Worm (Caenorhabditis elegans) whole organism, L1 larva: ENCODE measurements around the gene K07C5.13.
A peak's percentile ranks its signal among the peaks of the same experiment; 100 is the strongest.

Source experiments
- C04F5.9 ChIP-seq: sonication (generic microtip); optimal IDR thresholded peaks from 2 replicates; lab custom pipeline; 2016; ENCODE audit warnings: missing genetic modification characterization, missing compliant biosample characterization
- C16A3.4 ChIP-seq: fragments of 150-350 bp; optimal IDR thresholded peaks from 2 replicates; lab custom pipeline; 2014; ENCODE audit warnings: missing biosample characterization, missing genetic modification characterization
- C34B4.2 ChIP-seq: sonication (generic microtip); optimal IDR thresholded peaks from 2 replicates; lab custom pipeline; 2017; ENCODE audit warnings: mild to moderate bottlenecking, missing genetic modification characterization, missing compliant biosample characterization
- alr-1 ChIP-seq: fragments of 200-800 bp; sonication (Bioruptor generic); optimal IDR thresholded peaks from 2 replicates; lab custom pipeline; 2018; ENCODE audit warnings: borderline replicate concordance, mild to moderate bottlenecking, missing genetic modification characterization, missing compliant biosample characterization
- aly-2 ChIP-seq: fragments of 150-350 bp; optimal IDR thresholded peaks from 2 replicates; lab custom pipeline; 2014; ENCODE audit warnings: missing biosample characterization, missing genetic modification characterization
- blmp-1 ChIP-seq: fragments of 150-350 bp; optimal IDR thresholded peaks from 2 replicates; lab custom pipeline; 2014; ENCODE audit warnings: missing biosample characterization, missing genetic modification characterization
- ceh-63 ChIP-seq: fragments of 200-800 bp; sonication (Bioruptor generic); optimal IDR thresholded peaks from 2 replicates; lab custom pipeline; 2018; ENCODE audit warnings: mild to moderate bottlenecking, missing genetic modification characterization, missing compliant biosample characterization
- ceh-8 ChIP-seq: fragments of 200-800 bp; sonication (Bioruptor generic); optimal IDR thresholded peaks from 2 replicates; lab custom pipeline; 2018; ENCODE audit warnings: mild to moderate bottlenecking, missing genetic modification characterization, moderate library complexity, missing compliant biosample characterization
- ceh-88 ChIP-seq: fragments of 200-800 bp; sonication (Bioruptor generic); IDR thresholded peaks from 2 replicates; pipeline ENCODE4 v1.3.6; 2022; ENCODE audit warnings: missing genetic modification characterization, missing compliant biosample characterization
- dpl-1 ChIP-seq, 3 experiments: fragments of 150-350 bp in 2 of 3; sonication (generic microtip) in 1 of 3; optimal IDR thresholded peaks; 2 replicates each; lab custom pipeline; 2014 to 2017; ENCODE audit warnings: missing biosample characterization in 3 of 3, missing genetic modification characterization in 3 of 3, missing genetic modification reagents in 3 of 3
- efl-1 ChIP-seq, 4 experiments: fragments of 150-350 bp; optimal IDR thresholded peaks in 3 of 4; peaks in 1 of 4; 1 replicate in 1 of 4; 2 replicates in 3 of 4; lab custom pipeline; 2014; ENCODE audit warnings: missing biosample characterization in 2 of 4, missing genetic modification characterization in 2 of 4, missing genetic modification reagents in 2 of 4
- egl-13 ChIP-seq: sonication (generic microtip); optimal IDR thresholded peaks from 2 replicates; lab custom pipeline; 2016; ENCODE audit warnings: missing genotype, missing genetic modification reagents, missing genetic modification characterization, missing compliant biosample characterization
- egl-27 ChIP-seq, 2 experiments: fragments of 150-350 bp in 1 of 2; sonication (generic microtip); optimal IDR thresholded peaks; 3 replicates each; lab custom pipeline; 2017 to 2018; ENCODE audit warnings: missing biosample characterization in 2 of 2, missing genetic modification characterization in 2 of 2, missing genetic modification reagents in 2 of 2
- elt-3 ChIP-seq, 6 experiments: fragments of 150-350 bp in 1 of 6; sonication (generic microtip); optimal IDR thresholded peaks; 2 replicates each; lab custom pipeline; 2017 to 2018; ENCODE audit warnings: missing biosample characterization in 6 of 6, missing genetic modification characterization in 6 of 6, inconsistent platforms in 1 of 6
- ets-5 ChIP-seq: fragments of 200-800 bp; sonication (Bioruptor generic); IDR thresholded peaks from 2 replicates; pipeline ENCODE4 v1.3.6; 2022; ENCODE audit warnings: missing genetic modification characterization, missing compliant biosample characterization
- fkh-8 ChIP-seq: sonication (generic microtip); optimal IDR thresholded peaks from 2 replicates; lab custom pipeline; 2016; ENCODE audit warnings: mild to moderate bottlenecking, missing genetic modification characterization, missing compliant biosample characterization
- hpl-2 ChIP-seq: fragments of 150-350 bp; optimal IDR thresholded peaks from 2 replicates; lab custom pipeline; 2014; ENCODE audit warnings: missing biosample characterization, missing genetic modification reagents, missing genetic modification characterization
- isw-1 ChIP-seq: fragments of 200-800 bp; sonication (Bioruptor generic); IDR thresholded peaks from 2 replicates; pipeline ENCODE4 v1.3.6; 2022; ENCODE audit warnings: missing genetic modification characterization, missing compliant biosample characterization
- lin-13 ChIP-seq: fragments of 150-350 bp; optimal IDR thresholded peaks from 2 replicates; lab custom pipeline; 2014; ENCODE audit warnings: missing biosample characterization, missing genetic modification reagents, missing genetic modification characterization
- lin-35 ChIP-seq, 2 experiments: fragments of 150-350 bp; optimal IDR thresholded peaks; 2 replicates each; lab custom pipeline; 2014; ENCODE audit warnings: missing biosample characterization in 2 of 2, missing genetic modification characterization in 2 of 2, missing genetic modification reagents in 2 of 2
- lin-39 ChIP-seq: fragments of 150-350 bp; optimal IDR thresholded peaks from 2 replicates; lab custom pipeline; 2014; ENCODE audit warnings: missing biosample characterization, missing genetic modification reagents, missing genetic modification characterization
- lir-3 ChIP-seq: sonication (generic microtip); optimal IDR thresholded peaks from 2 replicates; lab custom pipeline; 2016; ENCODE audit warnings: mild to moderate bottlenecking, missing genetic modification characterization, moderate library complexity, missing compliant biosample characterization; ENCODE audit not compliant: poor library complexity
- mab-9 ChIP-seq: fragments of 200-800 bp; sonication (Bioruptor generic); IDR thresholded peaks from 2 replicates; pipeline ENCODE4 v1.3.6; 2022; ENCODE audit warnings: missing genetic modification reagents, missing genetic modification characterization, missing compliant biosample characterization
- mdl-1 ChIP-seq, 2 experiments: fragments of 150-350 bp; optimal IDR thresholded peaks; 2 replicates each; lab custom pipeline; 2014 to 2017; ENCODE audit warnings: missing biosample characterization in 2 of 2, missing genetic modification characterization in 2 of 2, inconsistent platforms in 1 of 2
- nhr-11 ChIP-seq: fragments of 150-350 bp; optimal IDR thresholded peaks from 2 replicates; lab custom pipeline; 2014; ENCODE audit warnings: missing biosample characterization, missing genetic modification characterization
- nhr-237 ChIP-seq: fragments of 150-350 bp; optimal IDR thresholded peaks from 2 replicates; lab custom pipeline; 2014; ENCODE audit warnings: missing biosample characterization, missing genetic modification characterization
- nhr-28 ChIP-seq: fragments of 150-350 bp; optimal IDR thresholded peaks from 2 replicates; lab custom pipeline; 2014; ENCODE audit warnings: missing biosample characterization, missing genetic modification characterization
- nhr-47 ChIP-seq: sonication (generic microtip); optimal IDR thresholded peaks from 2 replicates; lab custom pipeline; 2016; ENCODE audit warnings: mild to moderate bottlenecking, missing genetic modification characterization, moderate library complexity, missing compliant biosample characterization
- nhr-71 ChIP-seq: sonication (generic microtip); optimal IDR thresholded peaks from 2 replicates; lab custom pipeline; 2016; ENCODE audit warnings: mild to moderate bottlenecking, missing genetic modification characterization, moderate library complexity, missing compliant biosample characterization
- nhr-77 ChIP-seq: fragments of 150-350 bp; optimal IDR thresholded peaks from 2 replicates; lab custom pipeline; 2014; ENCODE audit warnings: missing biosample characterization, missing genetic modification characterization
- nhr-84 ChIP-seq: sonication (generic microtip); optimal IDR thresholded peaks from 2 replicates; lab custom pipeline; 2017; ENCODE audit warnings: missing biosample characterization, missing genetic modification characterization
- pag-3 ChIP-seq: sonication (generic microtip); optimal IDR thresholded peaks from 2 replicates; lab custom pipeline; 2017; ENCODE audit warnings: missing genetic modification characterization, mild to moderate bottlenecking, missing compliant biosample characterization, antibody characterized with exemption, borderline replicate concordance; ENCODE audit not compliant: insufficient read depth
- pqm-1 ChIP-seq: sonication (generic microtip); optimal IDR thresholded peaks from 3 replicates; lab custom pipeline; 2017; ENCODE audit warnings: missing biosample characterization, missing genetic modification characterization
- snpc-4 ChIP-seq: fragments of 150-350 bp; optimal IDR thresholded peaks from 2 replicates; lab custom pipeline; 2014; ENCODE audit warnings: missing biosample characterization, missing genetic modification characterization
- snu-23 ChIP-seq: sonication (generic microtip); optimal IDR thresholded peaks from 2 replicates; lab custom pipeline; 2016; ENCODE audit warnings: missing genetic modification characterization, missing compliant biosample characterization
- sox-4 ChIP-seq: sonication (generic microtip); optimal IDR thresholded peaks from 2 replicates; lab custom pipeline; 2016; ENCODE audit warnings: missing genetic modification characterization, missing compliant biosample characterization
- sptf-1 ChIP-seq: fragments of 150-350 bp; optimal IDR thresholded peaks from 2 replicates; lab custom pipeline; 2014; ENCODE audit warnings: missing biosample characterization, missing genetic modification characterization
- swsn-7 ChIP-seq: sonication (generic microtip); optimal IDR thresholded peaks from 2 replicates; lab custom pipeline; 2016; ENCODE audit warnings: missing genetic modification characterization, missing compliant biosample characterization
- unc-130 ChIP-seq: fragments of 150-350 bp; optimal IDR thresholded peaks from 2 replicates; lab custom pipeline; 2017; ENCODE audit warnings: missing biosample characterization, missing genetic modification characterization, inconsistent platforms
- unc-62 ChIP-seq: fragments of 150-350 bp; optimal IDR thresholded peaks from 2 replicates; lab custom pipeline; 2014; ENCODE audit warnings: missing biosample characterization, missing genetic modification reagents, missing genetic modification characterization
- zag-1 ChIP-seq: fragments of 150-350 bp; optimal IDR thresholded peaks from 2 replicates; lab custom pipeline; 2014; ENCODE audit warnings: missing biosample characterization, missing genetic modification characterization
- ztf-11 ChIP-seq, 2 experiments: sonication (generic microtip); optimal IDR thresholded peaks; 2 replicates each; lab custom pipeline; 2016 to 2017; ENCODE audit warnings: missing genetic modification characterization in 2 of 2, missing biosample characterization in 1 of 2, missing compliant biosample characterization in 1 of 2
- ztf-4 ChIP-seq: fragments of 150-350 bp; optimal IDR thresholded peaks from 2 replicates; lab custom pipeline; 2014; ENCODE audit warnings: missing biosample characterization, missing genetic modification characterization

K07C5.13 gene

ce11 chrV:10355773-10356335 lies 14.0 kb downstream of the K07C5.13 start, which contains the start of gene sluh-7 (continued):
- TF ChIP-seq nhr-71 (peak; percentile 94), C04F5.9 (tag; lab: Kevin White, UChicago) (peak; percentile 79), aly-2 (tag; lab: Kevin White, UChicago) (peak; percentile 24), ets-5 (GFP tag; lab: Robert Waterston, UW) (no peak), swsn-7 (peak; percentile 84), ztf-11 (tag; optimal IDR thresholded peaks at IDR 0.05; lab: Kevin White, UChicago) (peak in 1 of 2 experiments; percentile 96), snu-23 (GFP tag; lab: Kevin White, UChicago) (peak; percentile 87), sox-4 (tag; lab: Kevin White, UChicago) (peak; percentile 90), alr-1 (no peak), pag-3 (tag; lab: Kevin White, UChicago) (no peak), pqm-1 (tag; lab: Kevin White, UChicago) (no peak), nhr-77 (peak; percentile 38), ceh-88 (peak; percentile 69), nhr-84 (tag; lab: Kevin White, UChicago) (no peak), unc-62 (GFP tag; lab: Kevin White, UChicago) (no peak), efl-1 (optimal IDR thresholded peaks at IDR 0.05; lab: Kevin White, UChicago) (peak; percentile 80 to 95), efl-1 (GFP tag; optimal IDR thresholded peaks at IDR 0.05 in 1 of 2; lab: Kevin White, UChicago) (peak; percentile 95 to 99), hpl-2 (GFP tag; lab: Kevin White, UChicago) (no peak), snpc-4 (tag; lab: Kevin White, UChicago) (peak; percentile 26), mdl-1 (tag; optimal IDR thresholded peaks at IDR 0.05; lab: Kevin White, UChicago) (peak in 1 of 2 experiments; percentile 35), egl-27 (tag; optimal IDR thresholded peaks at IDR 0.05; lab: Kevin White, UChicago) (no peak), lin-35 (GFP tag; optimal IDR thresholded peaks at IDR 0.05; lab: Kevin White, UChicago) (peak; percentile 94 to 97), C34B4.2 (tag; lab: Kevin White, UChicago) (no peak), zag-1 (no peak), lir-3 (tag; lab: Kevin White, UChicago) (peak; percentile 97), blmp-1 (tag; lab: Kevin White, UChicago) (peak; percentile 77), lin-13 (GFP tag; lab: Kevin White, UChicago) (peak; percentile 72), nhr-47 (tag; lab: Kevin White, UChicago) (peak; percentile 93), sptf-1 (no peak), nhr-237 (tag; lab: Kevin White, UChicago) (peak; percentile 41), unc-130 (tag; lab: Kevin White, UChicago) (peak; percentile 71), egl-13 (tag; lab: Kevin White, UChicago) (peak; percentile 91), isw-1 (GFP tag; lab: Robert Waterston, UW) (peak; percentile 82), fkh-8 (tag; lab: Kevin White, UChicago) (peak; percentile 78), nhr-28 (tag; lab: Kevin White, UChicago) (no peak), ztf-4 (tag; lab: Kevin White, UChicago) (no peak), lin-39 (tag; lab: Kevin White, UChicago) (peak; percentile 65), dpl-1 (GFP tag; optimal IDR thresholded peaks at IDR 0.05; lab: Kevin White, UChicago) (peak; percentile 91 to 96 (median 94)), mab-9 (GFP tag; lab: Robert Waterston, UW) (peak; percentile 76), C16A3.4 (peak; percentile 62)

- TF ChIP-seq nhr-11 (no peak), efl-1 (optimal IDR thresholded peaks at IDR 0.05; lab: Kevin White, UChicago) (no peak), efl-1 (GFP tag; optimal IDR thresholded peaks at IDR 0.05 in 1 of 2; lab: Kevin White, UChicago) (peak in 1 of 2 experiments; percentile 80), ceh-88 (no peak), lin-35 (GFP tag; optimal IDR thresholded peaks at IDR 0.05; lab: Kevin White, UChicago) (peak in 1 of 2 experiments; percentile 27), ceh-8 (GFP tag; lab: Kevin White, UChicago) (no peak), sox-4 (tag; lab: Kevin White, UChicago) (no peak), nhr-47 (tag; lab: Kevin White, UChicago) (no peak), ceh-63 (GFP tag; lab: Kevin White, UChicago) (no peak), elt-3 (tag; optimal IDR thresholded peaks at IDR 0.05; lab: Kevin White, UChicago) (no peak), fkh-8 (tag; lab: Kevin White, UChicago) (no peak)
These were observed 15.7 kb downstream of the K07C5.13 start, which contains the start of gene ceeh-2 for ce11 chrV:10357467-10357953. Gene ceeh-2 (minus strand): TSS chrV:10357903.
